Worm (Caenorhabditis elegans) whole organism, L2 larva: ENCODE results near the gene cyp-35A5.
A peak's percentile ranks its signal among the peaks of the same experiment; 100 is the strongest.

Source experiments
- C34F6.9 ChIP-seq: fragments of 150-350 bp; optimal IDR thresholded peaks from 2 replicates; lab custom pipeline; 2014; ENCODE audit warnings: missing biosample characterization, missing genetic modification characterization
- F13H6.1 ChIP-seq: sonication (generic microtip); optimal IDR thresholded peaks from 2 replicates; lab custom pipeline; 2016; ENCODE audit warnings: missing genetic modification characterization, missing compliant biosample characterization
- R02D3.7 ChIP-seq: fragments of 150-350 bp; optimal IDR thresholded peaks from 2 replicates; lab custom pipeline; 2014; ENCODE audit warnings: missing biosample characterization, missing genetic modification characterization
- ZK546.5 ChIP-seq: sonication (generic microtip); optimal IDR thresholded peaks from 2 replicates; lab custom pipeline; 2017; ENCODE audit warnings: missing biosample characterization, missing genetic modification characterization
- alr-1 ChIP-seq: fragments of 150-350 bp; optimal IDR thresholded peaks from 2 replicates; lab custom pipeline; 2014; ENCODE audit warnings: missing biosample characterization, missing genetic modification characterization
- aly-2 ChIP-seq: fragments of 150-350 bp; optimal IDR thresholded peaks from 2 replicates; lab custom pipeline; 2014; ENCODE audit warnings: missing biosample characterization, missing genetic modification characterization
- ama-1 ChIP-seq: fragments of 150-350 bp; optimal IDR thresholded peaks from 2 replicates; lab custom pipeline; 2018; ENCODE audit warnings: inconsistent platforms
- blmp-1 ChIP-seq: sonication (generic microtip); optimal IDR thresholded peaks from 2 replicates; lab custom pipeline; 2017; ENCODE audit warnings: missing genetic modification characterization, mild to moderate bottlenecking, missing compliant biosample characterization, antibody characterized with exemption, moderate library complexity; ENCODE audit not compliant: insufficient read depth
- ceh-16 ChIP-seq: fragments of 150-350 bp; optimal IDR thresholded peaks from 2 replicates; lab custom pipeline; 2014; ENCODE audit warnings: missing biosample characterization, missing genetic modification characterization
- ceh-82 ChIP-seq: fragments of 150-350 bp; optimal IDR thresholded peaks from 2 replicates; lab custom pipeline; 2014; ENCODE audit warnings: missing biosample characterization, missing genetic modification characterization
- crh-2 ChIP-seq: sonication (generic microtip); optimal IDR thresholded peaks from 2 replicates; lab custom pipeline; 2017; ENCODE audit warnings: missing biosample characterization, missing genetic modification characterization
- dmd-4 ChIP-seq: sonication (generic microtip); optimal IDR thresholded peaks from 2 replicates; lab custom pipeline; 2017; ENCODE audit warnings: missing biosample characterization, missing genetic modification characterization
- elt-1 ChIP-seq: fragments of 150-350 bp; optimal IDR thresholded peaks from 2 replicates; lab custom pipeline; 2014; ENCODE audit warnings: missing biosample characterization, missing genetic modification characterization
- fos-1 ChIP-seq: fragments of 150-350 bp; optimal IDR thresholded peaks from 2 replicates; lab custom pipeline; 2014; ENCODE audit warnings: missing biosample characterization, missing genetic modification characterization
- gmeb-1 ChIP-seq: fragments of 150-350 bp; optimal IDR thresholded peaks from 2 replicates; lab custom pipeline; 2014; ENCODE audit warnings: missing biosample characterization, missing genetic modification characterization
- lin-11 ChIP-seq: fragments of 150-350 bp; sonication (generic microtip); optimal IDR thresholded peaks from 2 replicates; lab custom pipeline; 2014; ENCODE audit warnings: missing biosample characterization, missing genetic modification characterization, inconsistent platforms, mixed read lengths
- lin-13 ChIP-seq: fragments of 150-350 bp; optimal IDR thresholded peaks from 2 replicates; lab custom pipeline; 2014; ENCODE audit warnings: missing biosample characterization, missing genetic modification reagents, missing genetic modification characterization
- lsy-2 ChIP-seq, 2 experiments: fragments of 150-350 bp in 1 of 2; sonication (generic microtip) in 1 of 2; optimal IDR thresholded peaks; 2 replicates each; lab custom pipeline; 2014 to 2017; ENCODE audit warnings: missing biosample characterization in 2 of 2, missing genetic modification characterization in 2 of 2
- mab-5 ChIP-seq: fragments of 150-350 bp; optimal IDR thresholded peaks from 2 replicates; lab custom pipeline; 2014; ENCODE audit warnings: missing biosample characterization, missing genetic modification characterization
- mbf-1 ChIP-seq: sonication (generic microtip); optimal IDR thresholded peaks from 2 replicates; lab custom pipeline; 2017; ENCODE audit warnings: missing biosample characterization, missing genetic modification characterization
- mdl-1 ChIP-seq, 2 experiments: fragments of 150-350 bp in 1 of 2; sonication (generic microtip) in 1 of 2; optimal IDR thresholded peaks; 2 replicates each; lab custom pipeline; 2017; ENCODE audit warnings: missing biosample characterization in 2 of 2, missing genetic modification characterization in 2 of 2
- nhr-11 ChIP-seq: fragments of 150-350 bp; optimal IDR thresholded peaks from 2 replicates; lab custom pipeline; 2014; ENCODE audit warnings: missing biosample characterization, missing genetic modification characterization
- nhr-12 ChIP-seq: fragments of 150-350 bp; optimal IDR thresholded peaks from 2 replicates; lab custom pipeline; 2014; ENCODE audit warnings: missing biosample characterization, missing genetic modification characterization
- nhr-129 ChIP-seq: fragments of 150-350 bp; optimal IDR thresholded peaks from 2 replicates; lab custom pipeline; 2014; ENCODE audit warnings: missing biosample characterization, missing genetic modification characterization
- nhr-21 ChIP-seq: fragments of 150-350 bp; optimal IDR thresholded peaks from 2 replicates; lab custom pipeline; 2014; ENCODE audit warnings: missing biosample characterization, missing genetic modification characterization
- nhr-25 ChIP-seq: fragments of 150-350 bp; sonication (generic microtip); optimal IDR thresholded peaks from 3 replicates; lab custom pipeline; 2014; ENCODE audit warnings: missing biosample characterization, missing genetic modification characterization
- nhr-6 ChIP-seq: fragments of 150-350 bp; optimal IDR thresholded peaks from 2 replicates; lab custom pipeline; 2014; ENCODE audit warnings: missing biosample characterization, missing genetic modification characterization
- peb-1 ChIP-seq: fragments of 150-350 bp; optimal IDR thresholded peaks from 2 replicates; lab custom pipeline; 2014; ENCODE audit warnings: missing biosample characterization, missing genetic modification characterization
- skn-1 ChIP-seq: sonication (generic microtip); optimal IDR thresholded peaks from 2 replicates; lab custom pipeline; 2017; ENCODE audit warnings: missing biosample characterization, missing genetic modification characterization
- sma-3 ChIP-seq: sonication (generic microtip); optimal IDR thresholded peaks from 2 replicates; lab custom pipeline; 2016; ENCODE audit warnings: missing genetic modification reagents, missing genetic modification characterization, missing compliant biosample characterization
- sma-9 ChIP-seq, 2 experiments: fragments of 150-350 bp in 1 of 2; sonication (generic microtip) in 1 of 2; optimal IDR thresholded peaks; 2 replicates each; lab custom pipeline; 2014 to 2016; ENCODE audit warnings: missing genetic modification characterization in 2 of 2, mild to moderate bottlenecking in 1 of 2, missing biosample characterization in 1 of 2, missing compliant biosample characterization in 1 of 2, missing genetic modification reagents in 1 of 2, moderate library complexity in 1 of 2
- unc-39 ChIP-seq: fragments of 150-350 bp; optimal IDR thresholded peaks from 2 replicates; lab custom pipeline; 2014; ENCODE audit warnings: missing biosample characterization, missing genetic modification characterization
- unc-55 ChIP-seq: fragments of 150-350 bp; sonication (generic microtip); optimal IDR thresholded peaks from 3 replicates; lab custom pipeline; 2014; ENCODE audit warnings: missing biosample characterization, missing genetic modification reagents, missing genetic modification characterization
- unc-62 ChIP-seq: fragments of 150-350 bp; optimal IDR thresholded peaks from 2 replicates; lab custom pipeline; 2014; ENCODE audit warnings: missing biosample characterization, missing genetic modification reagents, missing genetic modification characterization
- zag-1 ChIP-seq: fragments of 150-350 bp; optimal IDR thresholded peaks from 2 replicates; lab custom pipeline; 2014; ENCODE audit warnings: missing biosample characterization, missing genetic modification characterization
- ztf-11 ChIP-seq: sonication (generic microtip); optimal IDR thresholded peaks from 2 replicates; lab custom pipeline; 2017; ENCODE audit warnings: missing biosample characterization, missing genetic modification characterization
- ztf-4 ChIP-seq: fragments of 150-350 bp; optimal IDR thresholded peaks from 2 replicates; lab custom pipeline; 2014; ENCODE audit warnings: missing biosample characterization, missing genetic modification characterization

Gene cyp-35A5

ce11 chrV:3900102-3900501 lies 36.0 kb upstream of the cyp-35A5 start, which contains the start of gene irld-22:
irld-22 (minus strand) TSS chrV:3900202.
- TF ChIP-seq unc-39 (tag; lab: Kevin White, UChicago): no peak
- TF ChIP-seq fos-1 (tag; lab: Kevin White, UChicago): no peak
- TF ChIP-seq sma-9 (GFP tag; optimal IDR thresholded peaks at IDR 0.05; lab: Kevin White, UChicago): no peak
- no peak for TF ChIP-seq sma-9 (tag; optimal IDR thresholded peaks at IDR 0.05; lab: Kevin White, UChicago)
- TF ChIP-seq ztf-4 (tag; lab: Kevin White, UChicago): no peak
- no peak for TF ChIP-seq nhr-129 (tag; lab: Kevin White, UChicago)
- TF ChIP-seq R02D3.7 (tag; lab: Kevin White, UChicago): no peak
- TF ChIP-seq nhr-11: no peak
- TF ChIP-seq dmd-4 (tag; lab: Kevin White, UChicago): no peak
- TF ChIP-seq ama-1: no peak
- no peak for TF ChIP-seq peb-1 (tag; lab: Kevin White, UChicago)
- TF ChIP-seq skn-1: no peak
- no peak for TF ChIP-seq aly-2 (tag; lab: Kevin White, UChicago)
- no peak for TF ChIP-seq alr-1 (tag; lab: Kevin White, UChicago)
- no peak for TF ChIP-seq elt-1 (tag; lab: Kevin White, UChicago)
- TF ChIP-seq lsy-2 (tag; optimal IDR thresholded peaks at IDR 0.05; lab: Kevin White, UChicago): no peak
- TF ChIP-seq unc-62 (GFP tag; lab: Kevin White, UChicago): no peak
- no peak for TF ChIP-seq ceh-16 (tag; lab: Kevin White, UChicago)
- TF ChIP-seq crh-2 (tag; lab: Kevin White, UChicago): no peak

- TF ChIP-seq zag-1: no peak
- TF ChIP-seq nhr-129 (tag; lab: Kevin White, UChicago): no peak
- TF ChIP-seq ZK546.5 (tag; lab: Kevin White, UChicago): no peak
- TF ChIP-seq mbf-1: no peak
- no peak for TF ChIP-seq F13H6.1 (tag; lab: Kevin White, UChicago)
- TF ChIP-seq mab-5: no peak
- no peak for TF ChIP-seq lin-11
- no peak for TF ChIP-seq nhr-6
- TF ChIP-seq R02D3.7 (tag; lab: Kevin White, UChicago): no peak
- TF ChIP-seq lin-13 (GFP tag; lab: Kevin White, UChicago): no peak
- TF ChIP-seq ceh-82 (tag; lab: Kevin White, UChicago): no peak
Observed at ce11 chrV:3902458-3903157, 33.5 kb upstream of the cyp-35A5 start, which contains the start of the genes str-229 and srh-190. str-229 (minus strand) TSS chrV:3902558. srh-190 (plus strand) TSS chrV:3903107.

DNA sequence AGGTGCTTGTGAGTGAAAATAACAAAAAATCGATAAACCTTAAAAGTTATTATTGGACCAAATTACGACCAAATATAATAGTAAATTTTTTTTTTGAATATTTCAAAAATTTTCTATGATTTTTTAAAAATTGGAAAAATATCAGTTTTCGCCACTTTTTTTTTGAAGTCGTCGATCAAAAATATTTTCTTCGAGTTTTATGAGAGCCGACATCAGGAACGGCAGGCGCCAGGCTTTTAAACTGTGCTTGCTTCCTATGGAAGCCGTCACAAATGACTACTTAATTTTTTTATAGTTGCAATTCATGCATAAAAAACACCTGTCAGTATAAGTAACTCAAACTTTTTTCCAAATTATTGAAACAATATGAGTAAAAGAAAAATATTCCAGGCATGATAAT lies 32.7 kb upstream of the cyp-35A5 start:
- TF ChIP-seq unc-62 (GFP tag; lab: Kevin White, UChicago) (no peak), peb-1 (tag; lab: Kevin White, UChicago) (no peak), nhr-11 (no peak), nhr-12 (tag; lab: Kevin White, UChicago) (no peak), mdl-1 (tag; optimal IDR thresholded peaks at IDR 0.05; lab: Kevin White, UChicago) (no peak), ztf-4 (tag; lab: Kevin White, UChicago) (no peak), unc-55 (no peak), gmeb-1 (tag; lab: Kevin White, UChicago) (no peak), fos-1 (tag; lab: Kevin White, UChicago) (no peak), alr-1 (tag; lab: Kevin White, UChicago) (no peak), F13H6.1 (tag; lab: Kevin White, UChicago) (no peak), ztf-11 (tag; lab: Kevin White, UChicago) (no peak), ZK546.5 (tag; lab: Kevin White, UChicago) (no peak), C34F6.9 (tag; lab: Kevin White, UChicago) (no peak), lsy-2 (tag; optimal IDR thresholded peaks at IDR 0.05; lab: Kevin White, UChicago) (no peak)

ce11 chrV:3905841-3906240 lies 30.3 kb upstream of the cyp-35A5 start, which contains the start of gene nhr-156:
nhr-156 (plus strand) TSS chrV:3906106.
- TF ChIP-seq gmeb-1 (tag; lab: Kevin White, UChicago) (peak; percentile 2), nhr-25 (tag; lab: Kevin White, UChicago) (no peak), skn-1 (no peak), nhr-129 (tag; lab: Kevin White, UChicago) (peak; percentile 6), nhr-21 (tag; lab: Kevin White, UChicago) (no peak), blmp-1 (tag; lab: Kevin White, UChicago) (peak; percentile 9), sma-3 (no peak)
